Fruit fly (Drosophila melanogaster) whole organism, embryonic: ENCODE results near the gene ATP7.

ENCODE experiments used
- C15 ChIP-seq: fragments of 200-800 bp; sonication (Bioruptor generic); IDR thresholded peaks from 3 replicates; pipeline ENCODE4 v1.3.6; 2022; ENCODE audit warnings: missing biosample characterization, missing genetic modification characterization
- CG11093 ChIP-seq: fragments of 200-800 bp; sonication (Bioruptor generic); IDR thresholded peaks from 3 replicates; pipeline ENCODE4 v1.3.6; 2022; ENCODE audit warnings: missing biosample characterization, missing genetic modification characterization
- CG11398 ChIP-seq: fragments of 200-800 bp; sonication (Bioruptor generic); optimal IDR thresholded peaks from 2 replicates; lab custom pipeline; 2016; ENCODE audit warnings: missing biosample characterization, missing genetic modification characterization
- CG1233 ChIP-seq: fragments of 200-800 bp; sonication (Bioruptor generic); optimal IDR thresholded peaks from 4 replicates; lab custom pipeline; 2018; ENCODE audit warnings: missing biosample characterization, mild to moderate bottlenecking, missing genetic modification characterization
- CG12769 ChIP-seq: fragments of 200-800 bp; sonication (Bioruptor generic); optimal IDR thresholded peaks from 2 replicates; lab custom pipeline; 2019; ENCODE audit warnings: missing biosample characterization, mild to moderate bottlenecking, missing genetic modification characterization, moderate library complexity
- CG12942 ChIP-seq: fragments of 200-800 bp; sonication (Bioruptor generic); optimal IDR thresholded peaks from 3 replicates; lab custom pipeline; 2016; ENCODE audit warnings: missing biosample characterization, missing genetic modification characterization
- CG13287 ChIP-seq: fragments of 200-800 bp; sonication (Bioruptor generic); IDR thresholded peaks from 2 replicates; pipeline ENCODE4 v1.3.6; 2022; ENCODE audit warnings: missing biosample characterization, missing genetic modification characterization; ENCODE audit not compliant: partially characterized antibody
- CG14965 ChIP-seq: fragments of 200-800 bp; sonication (Bioruptor generic); optimal IDR thresholded peaks from 2 replicates; lab custom pipeline; 2016; ENCODE audit warnings: missing biosample characterization, missing genetic modification characterization, borderline replicate concordance
- CG17186 ChIP-seq: fragments of 200-800 bp; sonication (Bioruptor generic); optimal IDR thresholded peaks from 3 replicates; lab custom pipeline; 2017; ENCODE audit warnings: missing biosample characterization, missing genetic modification reagents, missing genetic modification characterization
- CG17361 ChIP-seq: fragments of 200-800 bp; sonication (Bioruptor generic); IDR thresholded peaks from 3 replicates; pipeline ENCODE4 v1.3.6; 2022; ENCODE audit warnings: missing biosample characterization, missing genetic modification characterization
- CG17802 ChIP-seq: fragments of 200-800 bp; sonication (Bioruptor generic); optimal IDR thresholded peaks from 2 replicates; lab custom pipeline; 2018; ENCODE audit warnings: missing biosample characterization, mild to moderate bottlenecking, missing genetic modification characterization, moderate library complexity
- CG17912 ChIP-seq: fragments of 200-800 bp; sonication (Bioruptor generic); optimal IDR thresholded peaks from 2 replicates; lab custom pipeline; 2018; ENCODE audit warnings: missing biosample characterization, mild to moderate bottlenecking, missing genetic modification characterization
- CG18599 ChIP-seq: fragments of 200-800 bp; sonication (Bioruptor generic); optimal IDR thresholded peaks from 3 replicates; lab custom pipeline; 2017; ENCODE audit warnings: missing biosample characterization, missing genetic modification characterization, mild to moderate bottlenecking, moderate library complexity, missing genetic modification reagents
- CG2116 ChIP-seq: fragments of 200-800 bp; sonication (Bioruptor generic); optimal IDR thresholded peaks from 3 replicates; lab custom pipeline; 2018; ENCODE audit warnings: missing biosample characterization, mild to moderate bottlenecking, missing genetic modification characterization
- CG2120 ChIP-seq: fragments of 200-800 bp; sonication (Bioruptor generic); optimal IDR thresholded peaks from 3 replicates; lab custom pipeline; 2016; ENCODE audit warnings: missing biosample characterization, missing genetic modification characterization
- CG2678 ChIP-seq: fragments of 200-800 bp; sonication (Bioruptor generic); optimal IDR thresholded peaks from 3 replicates; lab custom pipeline; 2019; ENCODE audit warnings: missing biosample characterization, mild to moderate bottlenecking, missing genetic modification characterization, moderate library complexity
- CG3065 ChIP-seq: fragments of 200-800 bp; sonication (Bioruptor generic); optimal IDR thresholded peaks from 2 replicates; lab custom pipeline; 2016; ENCODE audit warnings: missing biosample characterization, missing genetic modification characterization
- CG32767 ChIP-seq: fragments of 200-800 bp; sonication (Bioruptor generic); IDR thresholded peaks from 2 replicates; pipeline ENCODE4 v1.3.6; 2022; ENCODE audit warnings: missing biosample characterization, missing genetic modification characterization
- CG3281 ChIP-seq: fragments of 200-800 bp; sonication (Bioruptor generic); optimal IDR thresholded peaks from 3 replicates; lab custom pipeline; 2017; ENCODE audit warnings: missing biosample characterization, mild to moderate bottlenecking, missing genetic modification characterization
- CG4854 ChIP-seq: fragments of 200-800 bp; sonication (Bioruptor generic); optimal IDR thresholded peaks from 2 replicates; lab custom pipeline; 2016; ENCODE audit warnings: missing biosample characterization, missing genetic modification characterization, inconsistent platforms
- CG6272 ChIP-seq: fragments of 200-800 bp; sonication (Bioruptor generic); IDR thresholded peaks from 2 replicates; pipeline ENCODE4 v1.3.6; 2022; ENCODE audit warnings: missing biosample characterization, missing genetic modification characterization
- CG6813 ChIP-seq: fragments of 200-800 bp; sonication (Bioruptor generic); optimal IDR thresholded peaks from 2 replicates; lab custom pipeline; 2017; ENCODE audit warnings: missing biosample characterization, missing genetic modification characterization, mild to moderate bottlenecking, moderate library complexity, missing genetic modification reagents
- CG8359 ChIP-seq: fragments of 200-800 bp; sonication (Bioruptor generic); optimal IDR thresholded peaks from 2 replicates; lab custom pipeline; 2017; ENCODE audit warnings: missing biosample characterization, mild to moderate bottlenecking, missing genetic modification characterization, borderline replicate concordance
- CG9932 ChIP-seq: fragments of 200-800 bp; sonication (Bioruptor generic); IDR thresholded peaks from 2 replicates; pipeline ENCODE4 v1.3.6; 2022; ENCODE audit warnings: missing biosample characterization, missing genetic modification characterization
- Camta ChIP-seq: fragments of 200-800 bp; sonication (Bioruptor generic); optimal IDR thresholded peaks from 2 replicates; lab custom pipeline; 2016; ENCODE audit warnings: missing biosample characterization, missing genetic modification characterization
- Dek ChIP-seq: fragments of 200-800 bp; sonication (Bioruptor generic); optimal IDR thresholded peaks from 3 replicates; lab custom pipeline; 2019; ENCODE audit warnings: missing biosample characterization, mild to moderate bottlenecking, missing genetic modification characterization, moderate library complexity
- E2f2 ChIP-seq: fragments of 200-800 bp; sonication (Bioruptor generic); IDR thresholded peaks from 2 replicates; pipeline ENCODE4 v1.3.6; 2022; ENCODE audit warnings: missing biosample characterization, missing genetic modification characterization
- ERR ChIP-seq: fragments of 200-800 bp; sonication (Bioruptor generic); optimal IDR thresholded peaks from 2 replicates; lab custom pipeline; 2016; ENCODE audit warnings: missing biosample characterization, missing genetic modification characterization
- Ets65A ChIP-seq: fragments of 200-800 bp; sonication (Bioruptor generic); peaks from one replicate; lab custom pipeline; 2016; ENCODE audit warnings: missing biosample characterization, missing genetic modification characterization
- HLH54F ChIP-seq: fragments of 200-800 bp; sonication (Bioruptor generic); optimal IDR thresholded peaks from 3 replicates; lab custom pipeline; 2016; ENCODE audit warnings: missing biosample characterization, missing genetic modification characterization
- Lhr ChIP-seq: fragments of 200-800 bp; sonication (Bioruptor generic); optimal IDR thresholded peaks from 3 replicates; lab custom pipeline; 2017; ENCODE audit warnings: mild to moderate bottlenecking, missing biosample characterization, missing genetic modification reagents, missing genetic modification characterization
- Myb ChIP-seq: fragments of 200-800 bp; sonication (Bioruptor generic); optimal IDR thresholded peaks from 2 replicates; lab custom pipeline; 2016; ENCODE audit warnings: missing biosample characterization, missing genetic modification characterization
- NK7.1 ChIP-seq: fragments of 200-800 bp; sonication (Bioruptor generic); optimal IDR thresholded peaks from 3 replicates; lab custom pipeline; 2016; ENCODE audit warnings: missing biosample characterization, missing genetic modification characterization
- Opbp ChIP-seq: fragments of 200-800 bp; sonication (Bioruptor generic); IDR thresholded peaks from 3 replicates; pipeline ENCODE4 v1.3.6; 2022; ENCODE audit warnings: missing biosample characterization, missing genetic modification characterization; ENCODE audit not compliant: partially characterized antibody
- Vsx1 ChIP-seq: fragments of 200-800 bp; sonication (Bioruptor generic); optimal IDR thresholded peaks from 2 replicates; lab custom pipeline; 2017; ENCODE audit warnings: missing biosample characterization, mild to moderate bottlenecking, missing genetic modification characterization, missing genetic modification reagents
- Xbp1 ChIP-seq: fragments of 200-800 bp; sonication (Bioruptor generic); optimal IDR thresholded peaks from 3 replicates; lab custom pipeline; 2016; ENCODE audit warnings: missing biosample characterization, mild to moderate bottlenecking, missing genetic modification characterization
- chif ChIP-seq, 2 experiments: fragments of 200-800 bp; sonication (Bioruptor generic); optimal IDR thresholded peaks; 3 replicates each; lab custom pipeline; 2016; ENCODE audit warnings: missing biosample characterization in 2 of 2, missing genetic modification characterization in 2 of 2
- chm ChIP-seq: fragments of 200-800 bp; sonication (Bioruptor generic); IDR thresholded peaks from 2 replicates; pipeline ENCODE4 v1.3.6; 2022; ENCODE audit warnings: missing biosample characterization, missing genetic modification characterization
- chn ChIP-seq: fragments of 200-800 bp; sonication (Bioruptor generic); optimal IDR thresholded peaks from 2 replicates; lab custom pipeline; 2016; ENCODE audit warnings: missing biosample characterization, missing genetic modification characterization
- fd96Cb ChIP-seq: fragments of 200-800 bp; sonication (Bioruptor generic); optimal IDR thresholded peaks from 2 replicates; lab custom pipeline; 2018; ENCODE audit warnings: missing biosample characterization, mild to moderate bottlenecking, missing genetic modification characterization, moderate library complexity
- hb ChIP-seq: fragments of 200-800 bp; sonication (Bioruptor generic); IDR thresholded peaks from 3 replicates; pipeline ENCODE4 v1.3.6; 2022; ENCODE audit warnings: missing biosample characterization, missing genetic modification characterization; ENCODE audit not compliant: partially characterized antibody
- kni ChIP-seq: fragments of 200-800 bp; sonication (Bioruptor generic); optimal IDR thresholded peaks from 3 replicates; lab custom pipeline; 2017; ENCODE audit warnings: mild to moderate bottlenecking, missing biosample characterization, missing genetic modification reagents, missing genetic modification characterization
- maf-S ChIP-seq: fragments of 200-800 bp; sonication (Bioruptor generic); optimal IDR thresholded peaks from 2 replicates; lab custom pipeline; 2016; ENCODE audit warnings: missing biosample characterization, missing genetic modification characterization
- mirr ChIP-seq: fragments of 200-800 bp; sonication (Bioruptor generic); optimal IDR thresholded peaks from 3 replicates; lab custom pipeline; 2018; ENCODE audit warnings: missing biosample characterization, mild to moderate bottlenecking, missing genetic modification characterization
- prd ChIP-seq, 3 experiments: fragments of >200 bp in 2 of 3; fragments of 200-800 bp in 1 of 3; sonication (Bioruptor generic) in 1 of 3; optimal IDR thresholded peaks in 2 of 3; IDR thresholded peaks in 1 of 3; 2 replicates in 2 of 3; 3 replicates in 1 of 3; pipeline versions ENCODE4 v1.3.6 to Lab custom; 2017 to 2022; ENCODE audit warnings: missing biosample characterization in 1 of 3, missing genetic modification characterization in 1 of 3
- sisA ChIP-seq: fragments of 200-800 bp; sonication (Bioruptor generic); IDR thresholded peaks from 2 replicates; pipeline ENCODE4 v1.3.6; 2022; ENCODE audit warnings: missing biosample characterization, missing genetic modification characterization
- slbo ChIP-seq: fragments of 200-800 bp; sonication (Bioruptor generic); IDR thresholded peaks from 2 replicates; pipeline ENCODE4 v1.3.6; 2022; ENCODE audit warnings: missing biosample characterization, missing genetic modification characterization
- unc-4 ChIP-seq: fragments of 200-800 bp; sonication (Bioruptor generic); IDR thresholded peaks from 2 replicates; pipeline ENCODE4 v1.3.6; 2022; ENCODE audit warnings: missing biosample characterization, missing genetic modification characterization; ENCODE audit not compliant: partially characterized antibody
- yki ChIP-seq: fragments of >200 bp; optimal IDR thresholded peaks from 3 replicates; lab custom pipeline; 2018
- zen2 ChIP-seq: fragments of 200-800 bp; sonication (Bioruptor generic); IDR thresholded peaks from 3 replicates; pipeline ENCODE4 v1.3.6; 2022; ENCODE audit warnings: missing biosample characterization, missing genetic modification characterization; ENCODE audit not compliant: partially characterized antibody

The ATP7 gene

DNA sequence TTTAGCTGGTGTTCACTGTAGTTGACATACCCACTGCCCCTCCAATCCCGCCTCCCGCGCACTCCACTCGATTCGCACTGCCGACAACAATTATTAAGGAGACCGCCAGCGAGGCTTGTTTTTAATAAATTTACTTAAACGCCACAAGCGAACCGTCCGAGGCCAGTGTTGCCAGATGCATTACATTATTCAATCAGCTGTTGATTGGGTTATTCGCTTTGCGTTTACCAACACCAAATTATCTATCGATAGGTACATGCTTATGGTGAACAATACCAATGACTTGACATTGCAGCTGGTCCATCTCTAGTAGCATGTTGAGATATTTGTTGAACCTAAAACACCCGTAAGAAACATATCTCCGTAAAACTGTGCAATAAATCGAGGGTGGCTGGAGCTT lies 32.2 kb downstream of the ATP7 start, which contains the start of the genes CG10353 and SelG (continued):
- TF ChIP-seq CG12942 (GFP tag; lab: Kevin White, UChicago) (peak; percentile 36), zen2 (peak; percentile 90), CG2678 (peak; percentile 13), C15 (no peak), CG2120 (GFP tag; lab: Kevin White, UChicago) (peak; percentile 75), sisA (GFP tag; lab: Robert Waterston, UW) (no peak), CG1233 (GFP tag; lab: Kevin White, UChicago) (no peak), CG6813 (GFP tag; lab: Kevin White, UChicago) (no peak), CG6272 (GFP tag; lab: Robert Waterston, UW) (no peak), CG2116 (GFP tag; lab: Kevin White, UChicago) (peak; percentile 63), chm (GFP tag; lab: Robert Waterston, UW) (peak; percentile 49; the same call in 1 of the 2 replicates), Dek (tag; lab: Kevin White, UChicago) (no peak), chif (GFP tag; optimal IDR thresholded peaks at IDR 0.05; lab: Kevin White, UChicago) (peak; percentile 18 to 26), CG9932 (GFP tag; lab: Robert Waterston, UW) (peak; percentile 67), maf-S (GFP tag; lab: Kevin White, UChicago) (peak; percentile 44), CG12769 (tag; lab: Kevin White, UChicago) (peak; percentile 54), mirr (GFP tag; lab: Kevin White, UChicago) (peak; percentile 59), CG17186 (peak; percentile 17), Opbp (GFP tag; lab: Robert Waterston, UW) (peak; percentile 89), unc-4 (peak; percentile 82), CG32767 (GFP tag; lab: Robert Waterston, UW) (no peak), yki (lab: Kevin White, UChicago) (no peak), Camta (peak; percentile 41), fd96Cb (tag; lab: Kevin White, UChicago) (no peak), kni (no peak), CG4854 (GFP tag; lab: Kevin White, UChicago) (no peak), Lhr (GFP tag; lab: Kevin White, UChicago) (no peak), prd (optimal IDR thresholded peaks at IDR 0.05; lab: Kevin White, UChicago) (no peak), prd (GFP tag; IDR thresholded peaks at IDR 0.05; lab: Robert Waterston, UW) (0 out of 3 replicates have a peak, but pooled peaks have one; percentile 12), Myb (GFP tag; lab: Kevin White, UChicago) (peak; percentile 59), CG18599 (peak; percentile 26), ERR (peak; percentile 72), chn (GFP tag; lab: Kevin White, UChicago) (peak; percentile 30), CG11093 (GFP tag; lab: Robert Waterston, UW) (no peak), hb (GFP tag; lab: Robert Waterston, UW) (peak; percentile 75), Vsx1 (GFP tag; lab: Kevin White, UChicago) (no peak), NK7.1 (GFP tag; lab: Kevin White, UChicago) (peak; percentile 27), CG13287 (GFP tag; lab: Robert Waterston, UW) (peak; percentile 90), CG14965 (GFP tag; lab: Kevin White, UChicago) (no peak), slbo (peak; percentile 63), CG3281 (GFP tag; lab: Kevin White, UChicago) (peak; percentile 24), HLH54F (GFP tag; lab: Kevin White, UChicago) (peak; percentile 56), E2f2 (GFP tag; lab: Robert Waterston, UW) (peak; percentile 46; the same call in 1 of the 2 replicates), CG17361 (GFP tag; lab: Robert Waterston, UW) (no peak), CG17912 (no peak), CG3065 (GFP tag; lab: Kevin White, UChicago) (no peak), Ets65A (GFP tag; lab: Kevin White, UChicago) (peak; percentile 83), CG17802 (tag; lab: Kevin White, UChicago) (no peak), CG8359 (GFP tag; lab: Kevin White, UChicago) (no peak), Xbp1 (GFP tag; lab: Kevin White, UChicago) (peak; percentile 42), CG11398 (GFP tag; lab: Kevin White, UChicago) (peak; percentile 5)
